Worm (Caenorhabditis elegans) whole organism, L3 larva: ENCODE measurements around the gene nlp-28.

Experiments
- ZK546.5 ChIP-seq: sonication (generic microtip); optimal IDR thresholded peaks from 2 replicates; lab custom pipeline; 2017; ENCODE audit warnings: missing biosample characterization, missing genetic modification characterization
- aly-2 ChIP-seq: fragments of 150-350 bp; optimal IDR thresholded peaks from 2 replicates; lab custom pipeline; 2014; ENCODE audit warnings: missing biosample characterization, missing genetic modification characterization
- ama-1 ChIP-seq: fragments of 150-350 bp; optimal IDR thresholded peaks from 2 replicates; lab custom pipeline; 2018
- ceh-16 ChIP-seq: sonication (generic microtip); optimal IDR thresholded peaks from 2 replicates; lab custom pipeline; 2017; ENCODE audit warnings: missing biosample characterization, missing genetic modification characterization
- ceh-28 ChIP-seq: fragments of 150-350 bp; optimal IDR thresholded peaks from 2 replicates; lab custom pipeline; 2014; ENCODE audit warnings: missing biosample characterization, missing genetic modification reagents, missing genetic modification characterization
- ceh-82 ChIP-seq: fragments of 150-350 bp; optimal IDR thresholded peaks from 2 replicates; lab custom pipeline; 2014; ENCODE audit warnings: missing biosample characterization, missing genetic modification characterization
- ceh-9 ChIP-seq: sonication (generic microtip); optimal IDR thresholded peaks from 2 replicates; lab custom pipeline; 2018; ENCODE audit warnings: missing biosample characterization, missing genetic modification characterization
- egl-5 ChIP-seq: fragments of 150-350 bp; optimal IDR thresholded peaks from 2 replicates; lab custom pipeline; 2017; ENCODE audit warnings: missing biosample characterization, missing genetic modification reagents, missing genetic modification characterization, inconsistent platforms
- elt-1 ChIP-seq: fragments of 150-350 bp; optimal IDR thresholded peaks from 2 replicates; lab custom pipeline; 2014; ENCODE audit warnings: missing biosample characterization, missing genetic modification characterization
- elt-2 ChIP-seq: sonication (generic microtip); optimal IDR thresholded peaks from 2 replicates; lab custom pipeline; 2016; ENCODE audit warnings: missing genetic modification reagents, mild to moderate bottlenecking, missing genetic modification characterization, missing compliant biosample characterization
- elt-3 ChIP-seq, 3 experiments: fragments of 150-350 bp in 1 of 3; sonication (generic microtip) in 2 of 3; optimal IDR thresholded peaks; 2 replicates in 2 of 3; 4 replicates in 1 of 3; lab custom pipeline; 2014 to 2017; ENCODE audit warnings: missing biosample characterization in 3 of 3, missing genetic modification characterization in 3 of 3
- eor-1 ChIP-seq, 2 experiments: fragments of 150-350 bp; optimal IDR thresholded peaks; 2 replicates each; lab custom pipeline; 2014 to 2018; ENCODE audit warnings: missing biosample characterization in 2 of 2, missing genetic modification characterization in 2 of 2
- fkh-10 ChIP-seq: sonication (generic microtip); optimal IDR thresholded peaks from 2 replicates; lab custom pipeline; 2017; ENCODE audit warnings: missing biosample characterization, missing genetic modification reagents, missing genetic modification characterization
- fos-1 ChIP-seq: fragments of 150-350 bp; optimal IDR thresholded peaks from 2 replicates; lab custom pipeline; 2014; ENCODE audit warnings: missing biosample characterization, missing genetic modification characterization
- hmg-11 ChIP-seq: sonication (generic microtip); optimal IDR thresholded peaks from 2 replicates; lab custom pipeline; 2016; ENCODE audit warnings: missing genetic modification characterization, missing compliant biosample characterization
- jun-1 ChIP-seq: fragments of 150-350 bp; optimal IDR thresholded peaks from 2 replicates; lab custom pipeline; 2014; ENCODE audit warnings: missing biosample characterization, missing genetic modification reagents, missing genetic modification characterization
- lin-15B ChIP-seq: fragments of 150-350 bp; optimal IDR thresholded peaks from 2 replicates; lab custom pipeline; 2014; ENCODE audit warnings: missing biosample characterization, missing genetic modification characterization
- lin-39 ChIP-seq: fragments of 150-350 bp; optimal IDR thresholded peaks from 2 replicates; lab custom pipeline; 2018; ENCODE audit warnings: missing biosample characterization, missing genetic modification reagents, missing genetic modification characterization
- lsy-12 ChIP-seq: sonication (generic microtip); optimal IDR thresholded peaks from 2 replicates; lab custom pipeline; 2016; ENCODE audit warnings: mild to moderate bottlenecking, missing genetic modification characterization, missing compliant biosample characterization
- mdl-1 ChIP-seq: fragments of 150-350 bp; optimal IDR thresholded peaks from 2 replicates; lab custom pipeline; 2014; ENCODE audit warnings: missing biosample characterization, missing genetic modification characterization
- mml-1 ChIP-seq: fragments of 150-350 bp; sonication (generic microtip); optimal IDR thresholded peaks from 3 replicates; lab custom pipeline; 2014; ENCODE audit warnings: missing biosample characterization, missing genetic modification characterization
- nfya-1 ChIP-seq: sonication (generic microtip); optimal IDR thresholded peaks from 2 replicates; lab custom pipeline; 2017; ENCODE audit warnings: missing genetic modification characterization, mild to moderate bottlenecking, missing compliant biosample characterization, antibody characterized with exemption, moderate library complexity; ENCODE audit not compliant: insufficient read depth
- nhr-11 ChIP-seq: fragments of 150-350 bp; optimal IDR thresholded peaks from 2 replicates; lab custom pipeline; 2014; ENCODE audit warnings: missing biosample characterization, missing genetic modification characterization
- nhr-12 ChIP-seq: fragments of 150-350 bp; optimal IDR thresholded peaks from 2 replicates; lab custom pipeline; 2014; ENCODE audit warnings: missing biosample characterization, missing genetic modification characterization
- nhr-23 ChIP-seq: fragments of 150-350 bp; optimal IDR thresholded peaks from 2 replicates; lab custom pipeline; 2014; ENCODE audit warnings: missing biosample characterization, missing genetic modification reagents, missing genetic modification characterization
- nhr-237 ChIP-seq: fragments of 150-350 bp; optimal IDR thresholded peaks from 2 replicates; lab custom pipeline; 2014; ENCODE audit warnings: missing biosample characterization, missing genetic modification characterization
- nhr-25 ChIP-seq: sonication (generic microtip); optimal IDR thresholded peaks from 2 replicates; lab custom pipeline; 2017; ENCODE audit warnings: missing biosample characterization, missing genetic modification characterization
- nhr-43 ChIP-seq: sonication (generic microtip); optimal IDR thresholded peaks from 2 replicates; lab custom pipeline; 2016; ENCODE audit warnings: mild to moderate bottlenecking, missing genetic modification characterization, missing compliant biosample characterization; ENCODE audit not compliant: poor library complexity, severe bottlenecking
- nhr-67 ChIP-seq: fragments of 150-350 bp; optimal IDR thresholded peaks from 2 replicates; lab custom pipeline; 2014; ENCODE audit warnings: missing biosample characterization, missing genetic modification characterization
- nhr-76 ChIP-seq: fragments of 150-350 bp; sonication (generic microtip); optimal IDR thresholded peaks from 5 replicates; lab custom pipeline; 2014; ENCODE audit warnings: missing biosample characterization, missing genetic modification characterization
- pha-4 ChIP-seq: fragments of 150-350 bp; optimal IDR thresholded peaks from 2 replicates; lab custom pipeline; 2014; ENCODE audit warnings: missing biosample characterization, missing genetic modification reagents, missing genetic modification characterization
- pqm-1 ChIP-seq: fragments of 150-350 bp; optimal IDR thresholded peaks from 2 replicates; lab custom pipeline; 2017; ENCODE audit warnings: missing biosample characterization, missing genetic modification characterization, inconsistent platforms
- skn-1 ChIP-seq: fragments of 150-350 bp; optimal IDR thresholded peaks from 2 replicates; lab custom pipeline; 2014; ENCODE audit warnings: missing biosample characterization, missing genetic modification characterization
- snpc-4 ChIP-seq: fragments of 150-350 bp; optimal IDR thresholded peaks from 2 replicates; lab custom pipeline; 2014; ENCODE audit warnings: missing biosample characterization, missing genetic modification characterization
- tbx-2 ChIP-seq: sonication (generic microtip); optimal IDR thresholded peaks from 2 replicates; lab custom pipeline; 2016; ENCODE audit warnings: mild to moderate bottlenecking, missing genetic modification characterization, missing compliant biosample characterization
- unc-62 ChIP-seq: fragments of 150-350 bp; sonication (generic microtip); optimal IDR thresholded peaks from 4 replicates; lab custom pipeline; 2014; ENCODE audit warnings: missing biosample characterization, missing genetic modification reagents, missing genetic modification characterization
- zag-1 ChIP-seq: fragments of 150-350 bp; optimal IDR thresholded peaks from 2 replicates; lab custom pipeline; 2014; ENCODE audit warnings: missing biosample characterization, missing genetic modification characterization
- ztf-11 ChIP-seq: fragments of 150-350 bp; optimal IDR thresholded peaks from 2 replicates; lab custom pipeline; 2014; ENCODE audit warnings: missing biosample characterization, missing genetic modification characterization
- ztf-4 ChIP-seq: fragments of 150-350 bp; optimal IDR thresholded peaks from 2 replicates; lab custom pipeline; 2014; ENCODE audit warnings: missing biosample characterization, missing genetic modification characterization

The nlp-28 gene

DNA sequence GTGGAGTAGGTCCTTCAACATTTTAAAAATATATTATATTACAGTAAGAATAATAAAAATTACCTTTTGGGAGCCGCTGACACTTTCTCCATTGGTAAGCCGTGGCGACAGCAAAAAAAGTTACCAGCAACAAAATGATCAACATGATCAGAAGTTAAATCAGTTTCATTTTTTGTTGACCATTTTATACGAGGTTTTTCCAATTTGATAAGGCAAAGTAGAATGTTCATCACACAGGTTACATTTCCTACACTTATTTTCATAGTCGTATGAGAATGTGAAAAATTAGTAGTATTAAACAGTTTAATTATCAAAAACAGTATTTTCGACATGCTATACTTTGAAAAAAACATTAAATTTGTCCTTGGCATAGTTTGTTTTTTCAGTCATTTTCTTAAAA lies 14.9 kb upstream of the nlp-28 start, which contains the start of gene cyp-34A10:
cyp-34A10 (minus strand) TSS at position 146 of the 400 bp plus-strand sequence.
- TF ChIP-seq elt-3 (tag; optimal IDR thresholded peaks at IDR 0.05; lab: Kevin White, UChicago) (no peak), nhr-67 (tag; lab: Kevin White, UChicago) (no peak), nhr-25 (tag; lab: Kevin White, UChicago) (no peak), mml-1 (tag; lab: Kevin White, UChicago) (no peak), ceh-9 (tag; lab: Kevin White, UChicago) (no peak), ceh-16 (no peak), nhr-237 (tag; lab: Kevin White, UChicago) (no peak), fkh-10 (no peak), tbx-2 (tag; lab: Kevin White, UChicago) (no peak), lin-39 (tag; lab: Kevin White, UChicago) (no peak), ceh-82 (tag; lab: Kevin White, UChicago) (no peak), mdl-1 (tag; lab: Kevin White, UChicago) (no peak), jun-1 (no peak), aly-2 (no peak), ceh-28 (no peak), pqm-1 (tag; lab: Kevin White, UChicago) (no peak), ztf-4 (tag; lab: Kevin White, UChicago) (no peak)

DNA sequence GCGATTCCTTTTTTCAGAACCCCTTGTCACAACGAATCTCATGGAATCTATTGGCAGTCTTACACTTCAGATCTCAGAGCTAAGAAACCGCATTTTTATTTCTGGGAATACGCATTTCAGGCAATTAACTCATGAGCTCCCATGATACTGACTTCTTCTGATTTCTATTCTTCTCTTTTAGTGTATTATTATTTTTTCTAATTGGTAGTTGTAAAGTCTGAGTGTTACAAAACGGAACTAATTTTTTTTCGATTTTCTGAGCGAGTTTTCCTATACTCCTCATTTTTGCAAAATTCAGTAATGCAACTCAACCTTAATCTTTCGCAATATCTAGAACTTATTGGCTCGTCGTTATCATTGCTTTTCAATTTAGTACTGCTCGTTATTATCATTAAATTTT lies 13.3 kb upstream of the nlp-28 start, which contains the start of gene str-82:
str-82 (plus strand) TSS at position 301 of the 400 bp plus-strand sequence.
- no peak for TF ChIP-seq ZK546.5 (tag; lab: Kevin White, UChicago)
- no peak for TF ChIP-seq nhr-12 (tag; lab: Kevin White, UChicago)
- no peak for TF ChIP-seq lin-15B (tag; lab: Kevin White, UChicago)
- no peak for TF ChIP-seq nfya-1 (tag; lab: Kevin White, UChicago)
- TF ChIP-seq pqm-1 (tag; lab: Kevin White, UChicago), result no peak
- no peak for TF ChIP-seq fos-1 (tag; lab: Kevin White, UChicago)
- TF ChIP-seq ztf-4 (tag; lab: Kevin White, UChicago), result no peak
- no peak for TF ChIP-seq nhr-25 (tag; lab: Kevin White, UChicago)
- TF ChIP-seq snpc-4 (tag; lab: Kevin White, UChicago), result no peak

DNA sequence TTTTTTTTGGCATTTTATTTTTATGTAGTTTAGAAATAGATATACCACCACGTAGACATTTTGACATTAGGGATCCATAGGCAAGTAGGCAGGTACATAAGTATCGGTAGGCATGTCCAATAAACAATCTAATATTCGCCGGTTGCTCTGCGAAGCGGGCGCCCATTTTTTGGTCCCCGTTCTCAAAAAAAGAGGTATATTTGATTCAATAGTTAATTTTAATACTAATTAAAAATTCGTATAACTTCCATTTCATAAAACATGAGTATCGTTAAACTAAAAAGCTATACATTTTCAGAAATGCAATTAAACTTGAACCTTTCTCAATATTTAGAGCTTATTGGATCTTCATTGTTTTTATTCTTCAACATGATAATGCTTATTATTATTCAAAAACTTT lies 10.7 kb upstream of the nlp-28 start, which contains the start of gene str-83:
str-83 (plus strand) TSS at position 301 of the 400 bp plus-strand sequence.
- TF ChIP-seq unc-62 (no peak), hmg-11 (tag; lab: Kevin White, UChicago) (no peak), lin-39 (tag; lab: Kevin White, UChicago) (no peak)
- TF ChIP-seq, all 47 proteins: peak for 0

DNA sequence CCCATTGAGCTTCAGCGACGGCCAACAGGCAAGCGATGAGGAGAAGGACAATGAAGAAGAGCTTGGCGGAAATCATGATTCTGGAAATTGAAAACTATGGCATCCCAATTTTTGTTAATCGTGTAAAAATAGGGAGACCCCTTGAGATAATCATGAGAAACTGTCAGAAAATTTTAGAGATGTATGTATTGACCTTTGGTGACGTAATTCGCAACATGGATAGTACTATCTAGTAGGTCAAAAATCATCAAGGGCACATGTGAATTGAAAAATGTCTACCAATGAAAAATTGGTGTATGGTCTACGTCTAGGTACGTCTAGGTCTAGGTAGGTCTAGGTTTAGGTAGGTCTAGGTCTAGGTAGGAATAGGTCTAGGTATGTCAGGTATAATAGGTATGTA lies 8.6 kb upstream of the nlp-28 start, which contains the start of gene nlp-34:
nlp-34 (minus strand) TSS at position 82 of the 400 bp plus-strand sequence.
- no peak for TF ChIP-seq ztf-4 (tag; lab: Kevin White, UChicago)
- peak; percentile 54 for TF ChIP-seq nhr-25 (tag; lab: Kevin White, UChicago)
- no peak for TF ChIP-seq skn-1 (tag; lab: Kevin White, UChicago)
- TF ChIP-seq nhr-67 (tag; lab: Kevin White, UChicago), result no peak
- TF ChIP-seq nhr-237 (tag; lab: Kevin White, UChicago), result no peak
- no peak for TF ChIP-seq tbx-2 (tag; lab: Kevin White, UChicago)
- TF ChIP-seq hmg-11 (tag; lab: Kevin White, UChicago), result no peak
- no peak for TF ChIP-seq nhr-11 (tag; lab: Kevin White, UChicago)
- no peak for TF ChIP-seq elt-1 (tag; lab: Kevin White, UChicago)
- TF ChIP-seq, all 47 proteins: peak for 1

DNA sequence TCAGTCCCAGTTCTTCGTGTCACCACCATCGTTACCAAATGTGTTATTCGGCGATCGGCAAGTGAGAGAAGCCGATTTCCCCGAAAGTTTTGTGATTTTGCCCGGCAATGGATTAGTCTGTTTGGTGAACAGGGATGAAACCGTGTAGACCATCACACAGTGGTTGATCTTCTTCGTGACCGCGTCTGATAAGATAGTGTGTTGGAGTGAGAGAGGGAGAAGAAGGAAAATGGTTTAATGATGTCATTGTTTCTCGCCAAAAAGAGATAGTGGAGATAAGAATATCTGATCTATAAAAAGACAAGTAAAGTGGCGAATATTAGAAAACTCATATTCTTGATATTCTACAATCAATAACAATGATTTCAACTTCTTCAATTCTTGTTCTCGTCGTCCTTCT lies 7.9 kb upstream of the nlp-28 start, which contains the start of gene nlp-31:
nlp-31 (plus strand) TSS at position 237 of the 400 bp plus-strand sequence.
- TF ChIP-seq ceh-28 (peak; percentile 43), unc-62 (no peak), nhr-43 (tag; lab: Kevin White, UChicago) (peak; percentile 55), elt-1 (tag; lab: Kevin White, UChicago) (peak; percentile 21), ceh-16 (no peak), pha-4 (no peak), nhr-23 (peak; percentile 65), hmg-11 (tag; lab: Kevin White, UChicago) (no peak), ama-1 (lab: Kevin White, UChicago) (no peak), aly-2 (no peak), nhr-12 (tag; lab: Kevin White, UChicago) (no peak), nhr-11 (tag; lab: Kevin White, UChicago) (no peak), elt-3 (tag; optimal IDR thresholded peaks at IDR 0.05; lab: Kevin White, UChicago) (peak; percentile 54 to 94 (median 76)), ztf-4 (tag; lab: Kevin White, UChicago) (no peak), lsy-12 (tag; lab: Kevin White, UChicago) (no peak), eor-1 (tag; optimal IDR thresholded peaks at IDR 0.05; lab: Kevin White, UChicago) (no peak), ceh-82 (tag; lab: Kevin White, UChicago) (no peak), ZK546.5 (tag; lab: Kevin White, UChicago) (no peak), lin-39 (tag; lab: Kevin White, UChicago) (no peak), mdl-1 (tag; lab: Kevin White, UChicago) (no peak), lin-15B (tag; lab: Kevin White, UChicago) (no peak), zag-1 (no peak), nfya-1 (tag; lab: Kevin White, UChicago) (no peak), tbx-2 (tag; lab: Kevin White, UChicago) (peak; percentile 3), elt-2 (tag; lab: Kevin White, UChicago) (no peak), nhr-76 (tag; lab: Kevin White, UChicago) (no peak), egl-5 (tag; lab: Kevin White, UChicago) (no peak), nhr-237 (tag; lab: Kevin White, UChicago) (no peak), nhr-25 (tag; lab: Kevin White, UChicago) (peak; percentile 90), fos-1 (tag; lab: Kevin White, UChicago) (no peak), fkh-10 (no peak), ztf-11 (no peak)
